Fruit fly (Drosophila melanogaster) whole organism, adult: ENCODE results near the gene Pop4.

Experiments
- CG12768 ChIP-seq: fragments of 200-800 bp; sonication (Bioruptor generic); optimal IDR thresholded peaks from 2 replicates; lab custom pipeline; 2017; ENCODE audit warnings: missing biosample characterization, missing genetic modification characterization, mild to moderate bottlenecking, moderate library complexity, missing genetic modification reagents
- Mnt ChIP-seq: fragments of 200-800 bp; sonication (Bioruptor generic); optimal IDR thresholded peaks from 2 replicates; lab custom pipeline; 2016; ENCODE audit warnings: missing biosample characterization, mild to moderate bottlenecking, missing genetic modification characterization
- pad ChIP-seq: fragments of 200-800 bp; sonication (Bioruptor generic); optimal IDR thresholded peaks from 3 replicates; lab custom pipeline; 2017; ENCODE audit warnings: missing biosample characterization, missing genetic modification characterization, mild to moderate bottlenecking, moderate library complexity, missing genetic modification reagents

dm6 chr3L:7970442-7970841 is 8.0 kb downstream of the Pop4 start, which contains the start of gene RNaseX25:
- TF ChIP-seq CG12768 (GFP tag; lab: Kevin White, UChicago) (no peak), Mnt (no peak), pad (no peak)
